Worm (Caenorhabditis elegans): ENCODE data around the gene sre-44.

The sre-44 gene

DNA sequence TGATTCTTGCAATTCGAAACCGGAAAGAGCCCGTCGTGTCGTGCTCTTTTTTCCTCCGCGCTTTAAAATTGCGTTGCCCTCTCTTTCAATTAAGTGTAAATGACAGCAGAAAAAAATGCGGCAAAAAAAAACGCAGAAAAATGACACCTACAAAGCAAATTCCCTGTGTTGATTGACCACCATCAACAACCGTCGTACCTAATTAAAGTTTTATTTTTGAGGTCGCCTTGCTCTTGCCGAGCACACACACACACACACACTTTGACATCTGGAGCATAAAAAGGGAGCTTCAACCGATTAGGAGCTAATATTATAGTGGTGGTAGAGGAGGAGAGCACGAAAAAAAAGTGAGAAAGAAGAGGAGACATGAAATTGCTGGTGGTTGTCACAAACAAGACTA, 13.5 kb upstream of the sre-44 start:
- no peak for TF ChIP-seq lim-6 (tag; optimal IDR thresholded peaks at IDR 0.05)

DNA sequence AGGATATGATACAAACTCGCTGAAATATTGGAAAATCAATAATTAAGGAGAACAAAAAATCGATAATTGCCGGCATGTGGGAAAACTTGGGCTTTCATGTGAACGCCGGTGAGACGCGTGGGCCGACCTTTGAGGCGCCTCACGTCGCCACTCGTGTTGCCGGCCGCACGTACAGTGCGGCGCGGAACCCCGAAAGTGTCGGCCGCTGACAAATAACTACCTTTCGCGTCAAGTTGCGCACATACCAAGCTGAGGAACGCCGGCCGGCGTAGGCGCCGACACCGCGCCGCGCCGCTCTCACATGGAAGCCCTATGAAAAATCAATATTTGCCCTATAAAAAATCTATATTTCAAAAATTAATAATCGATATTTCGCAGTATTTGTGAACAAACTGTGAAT, 11.1 kb upstream of the sre-44 start:
- TF ChIP-seq lin-11 (tag; optimal IDR thresholded peaks at IDR 0.05): no peak
- no peak for TF ChIP-seq nfya-1 (tag; optimal IDR thresholded peaks at IDR 0.05)
- TF ChIP-seq hlh-13 (GFP tag; optimal IDR thresholded peaks at IDR 0.05): no peak
- TF ChIP-seq K09A11.1 (tag; optimal IDR thresholded peaks at IDR 0.05; ENCODE audit: insufficient read depth): no peak
- TF ChIP-seq syd-9 (tag; optimal IDR thresholded peaks at IDR 0.05): no peak
- TF ChIP-seq fkh-6 (tag; optimal IDR thresholded peaks at IDR 0.05): no peak
- no peak for TF ChIP-seq unc-3 (GFP tag; conservative IDR thresholded peaks at IDR 0.05)
- no peak for TF ChIP-seq unc-3 (tag; optimal IDR thresholded peaks at IDR 0.05)
- TF ChIP-seq hlh-15 (tag; optimal IDR thresholded peaks at IDR 0.05): no peak
- TF ChIP-seq pat-9 (tag; optimal IDR thresholded peaks at IDR 0.05): no peak
- TF ChIP-seq npax-4 (tag; optimal IDR thresholded peaks at IDR 0.05): no peak
- no peak for TF ChIP-seq madf-2 (tag; optimal IDR thresholded peaks at IDR 0.05)
- TF ChIP-seq fkh-10 (GFP tag; optimal IDR thresholded peaks at IDR 0.05): no peak
- no peak for TF ChIP-seq ama-1 (optimal IDR thresholded peaks at IDR 0.05)
- no peak for TF ChIP-seq unc-55 (GFP tag; optimal IDR thresholded peaks at IDR 0.05)
- TF ChIP-seq ceh-34 (tag; optimal IDR thresholded peaks at IDR 0.05): no peak
- TF ChIP-seq sdc-2 (tag; optimal IDR thresholded peaks at IDR 0.05): no peak
- no peak for TF ChIP-seq eyg-1 (tag; optimal IDR thresholded peaks at IDR 0.05)
- TF ChIP-seq dve-1 (tag; optimal IDR thresholded peaks at IDR 0.05): no peak

- TF ChIP-seq pha-2 (tag; optimal IDR thresholded peaks at IDR 0.05) (no peak), lim-6 (tag; optimal IDR thresholded peaks at IDR 0.05) (no peak), T23F11.4 (GFP tag; optimal IDR thresholded peaks at IDR 0.05) (no peak), ets-4 (tag; optimal IDR thresholded peaks at IDR 0.05) (no peak), ceh-48 (tag; optimal IDR thresholded peaks at IDR 0.05) (no peak), ceh-22 (tag; optimal IDR thresholded peaks at IDR 0.05) (no peak), hlh-13 (GFP tag; optimal IDR thresholded peaks at IDR 0.05) (no peak), hlh-15 (tag; optimal IDR thresholded peaks at IDR 0.05) (no peak), hlh-8 (tag; optimal IDR thresholded peaks at IDR 0.05) (no peak), fkh-10 (GFP tag; optimal IDR thresholded peaks at IDR 0.05) (no peak), nfya-1 (tag; optimal IDR thresholded peaks at IDR 0.05) (no peak), ahr-1 (tag; optimal IDR thresholded peaks at IDR 0.05) (no peak), ceh-24 (tag; optimal IDR thresholded peaks at IDR 0.05) (no peak), syd-9 (tag; optimal IDR thresholded peaks at IDR 0.05) (no peak), rnt-1 (tag; optimal IDR thresholded peaks at IDR 0.05) (no peak), gmeb-2 (tag; optimal IDR thresholded peaks at IDR 0.05) (no peak), nhr-11 (tag; optimal IDR thresholded peaks at IDR 0.05) (no peak), zip-5 (tag; optimal IDR thresholded peaks at IDR 0.05) (no peak)
These were observed 9.9 kb upstream of the sre-44 start, which contains the start of gene W07G1.1 for ce11 chrII:13939531-13939930. W07G1.1 (minus strand) TSS chrII:13939631.

ce11 chrII:13945527-13945926, 3.9 kb upstream of the sre-44 start:
- no peak for TF ChIP-seq nfya-1 (tag; optimal IDR thresholded peaks at IDR 0.05)

- no peak for TF ChIP-seq ref-2 (tag; optimal IDR thresholded peaks at IDR 0.05)
- TF ChIP-seq gmeb-2 (tag; optimal IDR thresholded peaks at IDR 0.05): no peak
- no peak for TF ChIP-seq tbx-7 (tag; optimal IDR thresholded peaks at IDR 0.05)
- no peak for TF ChIP-seq unc-86 (tag; optimal IDR thresholded peaks at IDR 0.05)
- TF ChIP-seq syd-9 (tag; optimal IDR thresholded peaks at IDR 0.05): no peak
- no peak for TF ChIP-seq nfya-1 (tag; optimal IDR thresholded peaks at IDR 0.05)
- no peak for TF ChIP-seq ceh-24 (tag; optimal IDR thresholded peaks at IDR 0.05)
These were observed 2.6 kb downstream of the sre-44 start for ce11 chrII:13951986-13952385.
